Fruit fly (Drosophila melanogaster): ENCODE measurements around the gene CG14626.

Gene CG14626

DNA sequence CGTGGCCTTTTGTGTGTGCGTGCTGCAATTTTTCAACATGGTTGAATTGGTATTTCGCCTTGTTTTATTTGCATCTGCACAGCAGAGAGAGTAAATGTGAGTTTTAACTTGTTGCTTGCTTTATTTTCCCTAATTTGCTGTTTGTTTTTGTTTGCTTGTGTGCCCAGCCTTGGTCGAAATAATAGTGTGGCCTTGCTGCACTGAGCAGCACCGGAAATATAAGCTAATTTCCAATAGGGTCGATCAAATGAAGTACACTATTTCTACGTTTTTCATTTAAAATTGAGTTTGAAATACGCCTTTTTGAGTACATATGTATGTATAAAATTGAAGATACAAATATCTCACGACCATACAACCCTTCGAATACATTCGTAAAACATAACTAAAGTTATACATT is 32.1 kb downstream of the CG14626 start:
- peak; percentile 29; the same call in 1 of the 2 replicates for TF ChIP-seq CG12605 (GFP tag; IDR thresholded peaks at IDR 0.05)
- TF ChIP-seq Pif1B (GFP tag; optimal IDR thresholded peaks at IDR 0.05) = no peak
- no peak for TF ChIP-seq D1 (tag; optimal IDR thresholded peaks at IDR 0.05)
- TF ChIP-seq CG4496 (GFP tag; IDR thresholded peaks at IDR 0.05) = peak; percentile 43; the same call in 1 of the 3 replicates
- no peak for TF ChIP-seq fd96Ca (GFP tag; IDR thresholded peaks at IDR 0.05)
- TF ChIP-seq gl (tag; optimal IDR thresholded peaks at IDR 0.05) = no peak
- no peak for TF ChIP-seq CG8159 (tag; optimal IDR thresholded peaks at IDR 0.05)
- no peak for TF ChIP-seq CG15710 (tag; optimal IDR thresholded peaks at IDR 0.05)
- 0 out of 2 replicates have a peak, but pooled peaks have one; percentile 16 for TF ChIP-seq Ets98B (GFP tag; IDR thresholded peaks at IDR 0.05)
- no peak for TF ChIP-seq CG10348 (GFP tag; IDR thresholded peaks at IDR 0.05)
- no peak for TF ChIP-seq CG34367 (tag; optimal IDR thresholded peaks at IDR 0.05)
- no peak for TF ChIP-seq EcR (GFP tag; optimal IDR thresholded peaks at IDR 0.05)
- no peak for TF ChIP-seq CG8301 (tag; optimal IDR thresholded peaks at IDR 0.05)
- no peak for TF ChIP-seq CG13204 (GFP tag; optimal IDR thresholded peaks at IDR 0.05)
- no peak for TF ChIP-seq CG32121 (GFP tag; IDR thresholded peaks at IDR 0.05)

DNA sequence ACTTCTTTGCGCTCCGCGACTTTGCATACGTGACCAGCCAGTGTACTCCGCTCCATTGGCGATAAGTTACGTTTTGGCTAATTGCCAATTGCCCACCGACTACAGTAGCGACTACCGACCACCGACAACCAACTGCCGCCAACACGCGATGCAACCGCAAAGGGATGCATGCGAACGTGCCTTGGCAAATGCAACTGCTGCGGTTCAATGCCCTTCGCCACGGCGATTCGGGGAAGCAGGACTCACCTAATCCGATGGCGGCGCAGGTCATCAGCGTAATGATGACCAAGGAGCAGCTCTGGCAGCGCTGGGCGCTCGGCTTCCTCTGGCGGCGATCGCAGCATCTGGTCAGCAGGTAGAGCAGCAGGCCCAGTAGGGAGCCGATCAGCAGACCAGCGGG is 41.3 kb downstream of the CG14626 start:
- TF ChIP-seq EcR (GFP tag; optimal IDR thresholded peaks at IDR 0.05) (peak; percentile 23), CG9948 (tag; optimal IDR thresholded peaks at IDR 0.05) (no peak)

DNA sequence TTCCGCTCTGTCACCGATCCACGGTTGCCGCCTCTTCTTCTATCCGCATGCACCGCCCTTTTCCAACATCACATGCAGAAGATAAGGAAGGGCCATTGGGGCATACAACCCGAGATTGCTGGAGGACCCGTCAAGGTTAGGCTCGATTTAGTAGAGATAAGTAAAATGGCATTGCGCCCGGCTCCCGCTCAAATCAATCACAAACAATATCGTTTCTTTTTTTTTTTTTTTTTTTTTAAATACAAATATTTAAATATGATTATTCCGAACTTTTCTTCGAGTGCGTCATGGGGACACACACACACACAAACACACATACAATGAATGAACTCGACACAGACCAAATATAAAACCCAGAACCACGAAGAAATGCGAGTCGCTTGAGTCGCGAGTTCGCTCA is 44.5 kb downstream of the CG14626 start:
- TF ChIP-seq CG17806 (tag; optimal IDR thresholded peaks at IDR 0.05) = peak; percentile 16
- peak; percentile 39; the same call in 1 of the 2 replicates for TF ChIP-seq CG12605 (GFP tag; IDR thresholded peaks at IDR 0.05)
- peak; percentile 37 for TF ChIP-seq Pif1B (GFP tag; optimal IDR thresholded peaks at IDR 0.05)
- peak; percentile 66; the same call in 2 of the 3 replicates for TF ChIP-seq fd96Ca (GFP tag; IDR thresholded peaks at IDR 0.05)
- peak; percentile 57; the same call in 2 of the 3 replicates for TF ChIP-seq CG4496 (GFP tag; IDR thresholded peaks at IDR 0.05)
- TF ChIP-seq CG15710 (tag; optimal IDR thresholded peaks at IDR 0.05) = no peak
- TF ChIP-seq Ets98B (GFP tag; IDR thresholded peaks at IDR 0.05) = peak; percentile 10; the same call in 1 of the 2 replicates
- peak; percentile 20 for TF ChIP-seq CG8159 (tag; optimal IDR thresholded peaks at IDR 0.05)
- TF ChIP-seq CG9948 (tag; optimal IDR thresholded peaks at IDR 0.05) = peak; percentile 31
- TF ChIP-seq D1 (tag; optimal IDR thresholded peaks at IDR 0.05) = no peak

DNA sequence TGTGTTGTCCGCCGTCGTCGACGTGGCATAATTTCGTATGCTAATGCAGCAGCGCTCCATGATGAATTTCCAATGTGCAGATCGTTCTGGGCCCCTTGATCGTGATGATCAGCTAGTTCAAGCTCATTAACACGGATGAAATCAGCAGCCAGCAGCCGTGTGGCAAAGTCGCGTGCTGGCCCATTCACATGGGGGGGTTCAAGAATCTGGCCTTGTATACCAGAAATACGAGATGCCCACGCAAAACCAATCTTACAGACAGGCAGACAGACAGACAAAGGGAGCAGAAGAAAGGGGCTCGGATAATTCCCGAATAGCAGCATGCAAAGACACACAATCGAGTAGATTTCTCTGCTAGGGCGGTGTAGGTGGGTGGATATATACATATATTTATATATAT is 45.0 kb downstream of the CG14626 start:
- TF ChIP-seq CG32121 (GFP tag; IDR thresholded peaks at IDR 0.05) = no peak
- no peak for TF ChIP-seq gl (tag; optimal IDR thresholded peaks at IDR 0.05)
- no peak for TF ChIP-seq CG14655 (GFP tag; optimal IDR thresholded peaks at IDR 0.05)
- TF ChIP-seq CG34367 (tag; optimal IDR thresholded peaks at IDR 0.05) = no peak
- peak; percentile 87 for TF ChIP-seq EcR (GFP tag; optimal IDR thresholded peaks at IDR 0.05)

DNA sequence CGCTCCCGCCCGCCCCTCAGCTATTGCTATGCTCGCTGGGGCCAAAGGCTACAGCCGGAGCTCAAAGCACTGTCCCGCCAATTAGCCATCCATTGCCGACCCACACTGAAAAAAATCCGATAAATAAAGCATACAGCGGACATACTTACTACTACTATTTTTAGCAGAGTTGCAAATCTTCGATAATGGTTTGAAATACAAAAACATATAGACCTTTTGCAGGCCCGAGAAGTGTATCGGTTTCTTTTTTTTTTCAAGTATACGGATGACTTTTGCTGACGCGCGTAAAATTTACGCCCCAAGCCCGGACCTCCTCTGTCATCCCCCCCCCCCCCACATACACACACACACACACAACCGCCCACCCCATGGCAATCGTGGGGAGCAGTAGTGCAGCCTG is 47.1 kb downstream of the CG14626 start:
- no peak for TF ChIP-seq Pif1A (GFP tag; optimal IDR thresholded peaks at IDR 0.05)
- TF ChIP-seq CG12605 (GFP tag; IDR thresholded peaks at IDR 0.05) = peak; percentile 16; the same call in 1 of the 2 replicates
- TF ChIP-seq gl (tag; optimal IDR thresholded peaks at IDR 0.05) = no peak
- no peak for TF ChIP-seq CG14655 (GFP tag; optimal IDR thresholded peaks at IDR 0.05)
- TF ChIP-seq CG34367 (tag; optimal IDR thresholded peaks at IDR 0.05) = no peak
- TF ChIP-seq CG15710 (tag; optimal IDR thresholded peaks at IDR 0.05) = no peak
- TF ChIP-seq CG9948 (tag; optimal IDR thresholded peaks at IDR 0.05) = no peak
- no peak for TF ChIP-seq rn (GFP tag; IDR thresholded peaks at IDR 0.05)
- no peak for TF ChIP-seq CG17806 (tag; optimal IDR thresholded peaks at IDR 0.05)
- no peak for TF ChIP-seq Pif1B (GFP tag; optimal IDR thresholded peaks at IDR 0.05)
- TF ChIP-seq CG13204 (GFP tag; optimal IDR thresholded peaks at IDR 0.05) = no peak
- peak; percentile 4 for TF ChIP-seq CG8301 (tag; optimal IDR thresholded peaks at IDR 0.05)
- TF ChIP-seq Snoo (tag; optimal IDR thresholded peaks at IDR 0.05) = no peak
- TF ChIP-seq CG10348 (GFP tag; IDR thresholded peaks at IDR 0.05) = no peak
- TF ChIP-seq CG4496 (GFP tag; IDR thresholded peaks at IDR 0.05) = peak; percentile 76; the same call in 2 of the 3 replicates
- TF ChIP-seq D1 (tag; optimal IDR thresholded peaks at IDR 0.05) = no peak
- peak; percentile 67 for TF ChIP-seq Ets98B (GFP tag; IDR thresholded peaks at IDR 0.05)
- TF ChIP-seq CG32121 (GFP tag; IDR thresholded peaks at IDR 0.05) = peak; percentile 70
- TF ChIP-seq EcR (GFP tag; optimal IDR thresholded peaks at IDR 0.05) = no peak
- TF ChIP-seq CG8159 (tag; optimal IDR thresholded peaks at IDR 0.05) = peak; percentile 30
- peak; percentile 64 for TF ChIP-seq fd96Ca (GFP tag; IDR thresholded peaks at IDR 0.05)

DNA sequence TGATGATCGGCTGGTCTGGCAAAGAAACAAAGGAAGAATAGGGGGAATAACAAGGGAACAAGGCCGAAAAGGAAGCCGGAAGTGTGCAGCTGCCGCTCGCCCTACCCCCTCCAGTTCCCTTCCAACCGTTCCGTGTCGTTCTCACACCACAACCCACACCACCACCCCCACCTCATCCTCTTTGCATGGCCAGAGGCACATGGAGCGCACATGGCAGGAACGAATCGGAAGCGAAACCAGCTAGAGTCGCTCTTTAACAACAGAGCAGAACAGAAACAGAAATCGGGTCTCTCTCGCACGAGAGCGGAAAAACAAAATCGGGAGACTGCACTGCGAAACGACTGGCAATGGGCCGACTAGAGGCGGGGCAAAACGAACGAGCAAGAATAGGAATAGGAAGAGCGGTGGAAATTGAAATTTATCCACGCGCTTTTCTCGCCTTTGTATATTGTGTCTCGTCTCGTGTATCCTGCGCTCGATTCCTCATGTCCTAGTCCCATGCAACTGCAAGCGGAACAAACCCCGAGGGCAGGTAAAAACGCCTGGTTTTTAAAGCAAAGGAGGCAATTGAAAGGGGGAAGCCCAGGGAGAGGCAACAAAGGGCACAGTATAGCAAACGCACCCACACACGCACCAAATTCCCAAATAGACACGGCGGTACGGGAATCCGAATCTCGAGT is 48.1 kb downstream of the CG14626 start:
- TF ChIP-seq EcR (GFP tag; optimal IDR thresholded peaks at IDR 0.05) (peak; percentile 39), CG13204 (GFP tag; optimal IDR thresholded peaks at IDR 0.05) (peak; percentile 69), CG14655 (GFP tag; optimal IDR thresholded peaks at IDR 0.05) (no peak)

DNA sequence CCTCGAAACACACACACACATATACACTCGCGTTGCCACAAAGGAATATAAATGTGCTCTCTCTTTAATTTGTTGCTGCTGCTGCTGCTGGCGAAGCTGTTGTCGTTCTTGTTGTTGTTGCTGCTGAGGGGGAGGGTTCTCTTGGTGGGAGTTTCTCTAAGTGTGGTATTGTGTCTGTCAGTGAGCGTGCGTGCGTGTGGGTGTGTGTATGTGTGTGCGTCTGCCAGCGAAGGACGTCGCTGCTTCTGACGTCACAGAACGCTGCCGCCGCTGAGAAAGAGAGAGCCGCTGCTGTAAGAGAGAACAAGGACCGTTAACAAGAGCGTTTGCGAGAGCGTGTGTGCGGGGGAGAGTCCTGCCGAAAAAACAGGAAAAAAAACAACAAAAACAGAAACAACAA is 49.4 kb downstream of the CG14626 start:
- TF ChIP-seq CG13204 (GFP tag; optimal IDR thresholded peaks at IDR 0.05) (peak; percentile 27), CG15710 (tag; optimal IDR thresholded peaks at IDR 0.05) (no peak), CG32121 (GFP tag; IDR thresholded peaks at IDR 0.05) (0 out of 2 replicates have a peak, but pooled peaks have one; percentile 15), gl (tag; optimal IDR thresholded peaks at IDR 0.05) (no peak)

Data from whole organism, pupa.